Worm (Caenorhabditis elegans): ENCODE results near the gene sra-8.

DNA sequence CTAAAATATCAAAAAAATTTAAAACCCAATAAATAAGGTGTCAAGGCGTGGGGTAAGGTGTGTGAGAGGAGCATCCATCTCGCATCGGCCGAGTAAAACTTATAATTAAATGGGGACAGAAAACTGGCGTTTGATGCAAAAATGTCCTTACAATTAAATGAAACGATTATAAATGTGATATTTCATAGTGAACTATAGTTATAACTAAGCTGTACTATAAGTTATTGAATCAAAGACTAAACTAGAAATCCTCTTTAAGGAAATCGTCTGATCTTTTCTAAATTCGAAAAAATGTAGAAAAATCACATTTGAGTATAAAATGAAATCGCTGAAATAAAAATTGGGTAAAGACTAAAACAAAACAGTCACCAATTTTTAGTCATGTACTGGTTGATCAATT is 13.2 kb downstream of the sra-8 start, which contains the start of gene sra-6:
- TF ChIP-seq snpc-4 (tag; optimal IDR thresholded peaks at IDR 0.05) (no peak), tbx-8 (GFP tag; optimal IDR thresholded peaks at IDR 0.05) (no peak), unc-62 (GFP tag; optimal IDR thresholded peaks at IDR 0.05) (no peak), elt-3 (tag; optimal IDR thresholded peaks at IDR 0.05) (no peak), nhr-12 (tag; optimal IDR thresholded peaks at IDR 0.05) (no peak), ces-1 (GFP tag; optimal IDR thresholded peaks at IDR 0.05) (no peak), nhr-2 (tag; optimal IDR thresholded peaks at IDR 0.05) (no peak), nhr-237 (tag; optimal IDR thresholded peaks at IDR 0.05) (no peak), blmp-1 (tag; optimal IDR thresholded peaks at IDR 0.05) (no peak), ztf-11 (tag; optimal IDR thresholded peaks at IDR 0.05) (no peak), nhr-76 (tag; optimal IDR thresholded peaks at IDR 0.05) (no peak), mep-1 (tag; optimal IDR thresholded peaks at IDR 0.05) (no peak)
